Fruit fly (Drosophila melanogaster): ENCODE results near the gene Dnaaf5.

Gene Dnaaf5

DNA sequence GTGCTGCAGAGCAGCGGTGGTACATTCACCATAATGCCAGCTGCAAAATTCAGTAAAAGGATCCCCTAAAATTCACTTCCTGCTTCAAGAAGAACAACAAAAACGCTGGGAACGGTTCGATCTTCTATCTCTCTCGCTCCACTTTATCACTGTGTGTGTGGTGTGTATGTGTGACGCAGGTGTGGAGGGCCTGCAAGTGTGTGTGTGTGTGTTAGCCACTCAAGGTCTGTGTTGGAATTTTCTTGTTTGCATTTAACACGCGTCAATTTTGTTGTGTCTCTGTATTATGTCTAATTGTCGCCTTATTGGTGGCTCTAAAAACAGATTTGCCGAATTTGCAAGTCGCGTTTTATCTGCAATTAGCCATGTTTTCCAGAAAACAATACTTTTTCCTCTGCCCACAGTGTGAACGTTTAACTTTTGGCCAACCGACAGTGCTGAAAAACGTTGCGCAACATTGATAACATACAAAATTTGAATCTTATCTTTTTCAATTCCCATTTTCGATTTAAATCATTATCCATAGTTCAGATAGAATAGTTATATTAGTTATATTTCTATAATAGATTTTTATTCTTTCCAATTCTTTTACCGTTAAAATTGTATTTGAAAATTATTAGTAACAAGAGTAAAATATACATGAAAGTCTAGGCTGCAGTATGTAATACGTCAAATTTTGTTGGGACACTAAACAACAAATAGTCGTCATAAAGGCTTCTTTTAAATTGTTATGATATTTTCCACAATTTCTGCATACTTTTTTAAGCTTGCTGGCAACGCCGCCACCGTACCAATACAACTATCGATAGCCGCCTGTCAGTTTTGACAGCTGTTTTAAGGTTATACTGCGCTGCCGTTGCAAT lies 35.1 kb downstream of the Dnaaf5 start, which contains the start of the genes Afti and ATPsynE (continued):
- TF ChIP-seq CG8765 (GFP tag; IDR thresholded peaks at IDR 0.05) (no peak), nau (GFP tag; optimal IDR thresholded peaks at IDR 0.05) (no peak), Dp (GFP tag; optimal IDR thresholded peaks at IDR 0.05) (peak; percentile 59), CG13424 (tag; optimal IDR thresholded peaks at IDR 0.05) (peak; percentile 71), sisA (GFP tag; IDR thresholded peaks at IDR 0.05) (peak; percentile 76), klu (GFP tag; IDR thresholded peaks at IDR 0.05) (no peak), CG16863 (GFP tag; optimal IDR thresholded peaks at IDR 0.05) (peak; percentile 52), CG7963 (GFP tag; IDR thresholded peaks at IDR 0.05; ENCODE audit: partially characterized antibody) (peak; percentile 50; the same call in 1 of the 3 replicates), Hsf (GFP tag; optimal IDR thresholded peaks at IDR 0.05) (peak; percentile 70), CG9215 (GFP tag; IDR thresholded peaks at IDR 0.05) (peak; percentile 64), slbo (GFP tag; IDR thresholded peaks at IDR 0.05) (peak; percentile 87), repo (GFP tag; optimal IDR thresholded peaks at IDR 0.05) (peak; percentile 21), H2.0 (GFP tag; IDR thresholded peaks at IDR 0.05) (peak; percentile 58; the same call in 1 of the 2 replicates), Hr3 (GFP tag; optimal IDR thresholded peaks at IDR 0.05) (peak; percentile 73), tx (GFP tag; optimal IDR thresholded peaks at IDR 0.05) (peak; percentile 19), pros (GFP tag; optimal IDR thresholded peaks at IDR 0.05) (no peak), CG12744 (GFP tag; optimal IDR thresholded peaks at IDR 0.05) (no peak), h (optimal IDR thresholded peaks at IDR 0.05) (no peak), otp (GFP tag; IDR thresholded peaks at IDR 0.05) (0 out of 3 replicates have a peak, but pooled peaks have one; percentile 5), Bteb2 (GFP tag; optimal IDR thresholded peaks at IDR 0.05) (no peak), Fer2 (tag; optimal IDR thresholded peaks at IDR 0.05) (peak; percentile 71)

DNA sequence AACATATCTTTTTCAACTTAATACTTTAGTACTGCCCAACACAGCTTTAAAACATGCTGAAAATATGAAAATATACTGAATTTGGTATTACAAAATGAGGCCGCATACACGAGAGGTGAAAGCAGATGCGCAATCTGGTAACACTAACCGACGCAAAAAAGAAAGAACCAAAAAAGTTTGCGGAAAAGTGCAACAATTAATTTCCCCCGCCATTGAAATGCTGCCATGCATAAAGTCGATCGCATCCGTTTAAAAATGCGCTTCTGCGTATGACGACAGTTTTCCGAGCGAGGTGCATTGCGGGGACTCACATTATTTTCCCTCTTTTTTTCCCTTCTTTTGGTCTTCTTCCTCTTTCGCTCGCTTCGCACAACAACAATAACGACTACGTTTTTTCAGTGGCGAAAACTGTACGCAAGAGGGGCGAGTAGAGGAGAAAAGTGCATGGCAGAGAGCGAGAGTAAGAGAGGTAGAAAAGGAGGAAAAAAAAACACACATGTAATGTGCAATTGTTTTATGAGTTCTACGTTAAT lies 45.6 kb downstream of the Dnaaf5 start, which contains the start of gene Set8:
TSS of gene Set8 (plus strand) at position 127 of the 533 bp plus-strand sequence.
- TF ChIP-seq CG1602 (GFP tag; optimal IDR thresholded peaks at IDR 0.05) (no peak), CG10209 (GFP tag; optimal IDR thresholded peaks at IDR 0.05) (no peak), CG8388 (GFP tag; optimal IDR thresholded peaks at IDR 0.05) (no peak), gcm2 (GFP tag; optimal IDR thresholded peaks at IDR 0.05) (no peak), CkIIα-i1 (GFP tag; IDR thresholded peaks at IDR 0.05) (no peak), CG5245 (GFP tag; optimal IDR thresholded peaks at IDR 0.05) (no peak), CG1024 (GFP tag; IDR thresholded peaks at IDR 0.05) (no peak), cwo (GFP tag; optimal IDR thresholded peaks at IDR 0.05) (no peak), Fer2 (tag; optimal IDR thresholded peaks at IDR 0.05) (no peak), Hmx (GFP tag; optimal IDR thresholded peaks at IDR 0.05) (no peak), sisA (GFP tag; IDR thresholded peaks at IDR 0.05) (no peak), phol (tag; optimal IDR thresholded peaks at IDR 0.05) (peak; percentile 54), CG6683 (GFP tag; optimal IDR thresholded peaks at IDR 0.05) (no peak), NfI (GFP tag; optimal IDR thresholded peaks at IDR 0.05) (no peak), Fer1 (GFP tag; optimal IDR thresholded peaks at IDR 0.05) (peak; percentile 11), CG11696 (GFP tag; IDR thresholded peaks at IDR 0.05) (no peak), sc (optimal IDR thresholded peaks at IDR 0.05) (no peak), sc (GFP tag; optimal IDR thresholded peaks at IDR 0.05) (no peak), CG10431 (GFP tag; optimal IDR thresholded peaks at IDR 0.05) (peak; percentile 99), Bteb2 (GFP tag; optimal IDR thresholded peaks at IDR 0.05) (no peak), Dek (tag; optimal IDR thresholded peaks at IDR 0.05) (no peak), bowl (GFP tag; IDR thresholded peaks at IDR 0.05) (no peak), slbo (GFP tag; IDR thresholded peaks at IDR 0.05) (no peak), tap (tag; optimal IDR thresholded peaks at IDR 0.05) (no peak), fd102C (GFP tag; optimal IDR thresholded peaks at IDR 0.05) (no peak), Sox102F (GFP tag; optimal IDR thresholded peaks at IDR 0.05) (no peak), CG2712 (tag; optimal IDR thresholded peaks at IDR 0.05) (no peak), CG10274 (GFP tag; optimal IDR thresholded peaks at IDR 0.05) (no peak), CG11723 (GFP tag; optimal IDR thresholded peaks at IDR 0.05) (no peak), bigmax (GFP tag; optimal IDR thresholded peaks at IDR 0.05) (no peak), sd (tag; optimal IDR thresholded peaks at IDR 0.05) (no peak), mam (GFP tag; optimal IDR thresholded peaks at IDR 0.05) (no peak)
